Worm (Caenorhabditis elegans) whole organism, young adult: ENCODE results near the gene F13E9.13.

Source experiments
- B0336.3 ChIP-seq: fragments of 200-800 bp; sonication (Bioruptor generic); IDR thresholded peaks from 2 replicates; pipeline ENCODE4 v1.3.6; 2022; ENCODE audit warnings: missing genetic modification characterization, missing compliant biosample characterization
- D2030.7 ChIP-seq: fragments of 200-800 bp; sonication (Bioruptor generic); IDR thresholded peaks from 2 replicates; pipeline ENCODE4 v1.3.6; 2022; ENCODE audit warnings: missing genetic modification reagents, missing genetic modification characterization, missing compliant biosample characterization
- F33H1.4 ChIP-seq: fragments of 200-800 bp; sonication (Bioruptor generic); IDR thresholded peaks from 2 replicates; pipeline ENCODE4 v1.3.6; 2022; ENCODE audit warnings: missing genetic modification reagents, missing genetic modification characterization, missing compliant biosample characterization
- F55B11.4 ChIP-seq: sonication (generic microtip); optimal IDR thresholded peaks from 2 replicates; lab custom pipeline; 2016; ENCODE audit warnings: missing compliant biosample characterization, missing genetic modification characterization, borderline replicate concordance; ENCODE audit not compliant: insufficient read depth
- K11D2.4 ChIP-seq: fragments of 200-800 bp; sonication (Bioruptor generic); IDR thresholded peaks from 2 replicates; pipeline ENCODE4 v1.3.6; 2022; ENCODE audit warnings: missing genetic modification reagents, missing genetic modification characterization, missing compliant biosample characterization
- K12H6.12 ChIP-seq: fragments of 200-800 bp; sonication (Bioruptor generic); optimal IDR thresholded peaks from 2 replicates; lab custom pipeline; 2018; ENCODE audit warnings: mild to moderate bottlenecking, missing genetic modification characterization, missing compliant biosample characterization
- Y53F4B.3 ChIP-seq: fragments of 200-800 bp; sonication (Bioruptor generic); IDR thresholded peaks from 2 replicates; pipeline ENCODE4 v1.3.6; 2022; ENCODE audit warnings: missing genetic modification reagents, missing genetic modification characterization, missing compliant biosample characterization
- attf-3 ChIP-seq: fragments of 200-800 bp; sonication (Bioruptor generic); conservative IDR thresholded peaks from 2 replicates; pipeline ENCODE4 v1.3.6; 2022; ENCODE audit warnings: missing genetic modification reagents, missing genetic modification characterization, missing compliant biosample characterization
- attf-5 ChIP-seq: fragments of 200-800 bp; sonication (Bioruptor generic); optimal IDR thresholded peaks from 2 replicates; lab custom pipeline; 2018; ENCODE audit warnings: mild to moderate bottlenecking, missing genetic modification characterization, missing compliant biosample characterization
- cebp-1 ChIP-seq, 2 experiments: fragments of 200-800 bp in 1 of 2; sonication (Bioruptor generic) in 1 of 2; sonication (generic microtip) in 1 of 2; IDR thresholded peaks in 1 of 2; optimal IDR thresholded peaks in 1 of 2; 2 replicates each; pipeline versions ENCODE4 v1.3.6 to Lab custom; 2017 to 2022; ENCODE audit warnings: missing compliant biosample characterization in 2 of 2, missing genetic modification characterization in 2 of 2, mild to moderate bottlenecking in 1 of 2, missing genetic modification reagents in 1 of 2, moderate library complexity in 1 of 2
- ceh-27 ChIP-seq: fragments of 200-800 bp; sonication (Bioruptor generic); optimal IDR thresholded peaks from 2 replicates; lab custom pipeline; 2018; ENCODE audit warnings: mild to moderate bottlenecking, missing genetic modification characterization, moderate library complexity, missing compliant biosample characterization
- ceh-91 ChIP-seq: fragments of 200-800 bp; sonication (Bioruptor generic); IDR thresholded peaks from 2 replicates; pipeline ENCODE4 v1.3.6; 2022; ENCODE audit warnings: missing genetic modification reagents, missing genetic modification characterization, missing compliant biosample characterization
- chd-7 ChIP-seq: sonication (generic microtip); optimal IDR thresholded peaks from 2 replicates; lab custom pipeline; 2016; ENCODE audit warnings: mild to moderate bottlenecking, missing genetic modification characterization, moderate library complexity, missing compliant biosample characterization
- dox-1 ChIP-seq: fragments of 200-800 bp; sonication (Bioruptor generic); IDR thresholded peaks from 2 replicates; pipeline ENCODE4 v1.3.6; 2022; ENCODE audit warnings: missing genetic modification reagents, missing genetic modification characterization, missing compliant biosample characterization
- egl-18 ChIP-seq: fragments of 200-800 bp; sonication (Bioruptor generic); IDR thresholded peaks from 2 replicates; pipeline ENCODE4 v1.3.6; 2022; ENCODE audit warnings: missing genetic modification reagents, missing genetic modification characterization, missing compliant biosample characterization
- egrh-3 ChIP-seq: fragments of 200-800 bp; sonication (Bioruptor generic); IDR thresholded peaks from 2 replicates; pipeline ENCODE4 v1.3.6; 2022; ENCODE audit warnings: missing genetic modification reagents, missing genetic modification characterization, missing compliant biosample characterization
- ekl-4 ChIP-seq: fragments of 200-800 bp; sonication (Bioruptor generic); IDR thresholded peaks from 2 replicates; pipeline ENCODE4 v1.3.6; 2022; ENCODE audit warnings: missing genetic modification reagents, missing genetic modification characterization, missing compliant biosample characterization
- gei-17 ChIP-seq: fragments of 200-800 bp; sonication (Bioruptor generic); optimal IDR thresholded peaks from 2 replicates; lab custom pipeline; 2018; ENCODE audit warnings: mild to moderate bottlenecking, missing genetic modification characterization, missing compliant biosample characterization
- him-1 ChIP-seq: sonication (generic microtip); optimal IDR thresholded peaks from 2 replicates; lab custom pipeline; 2016; ENCODE audit warnings: missing genotype, missing genetic modification reagents, missing genetic modification characterization, missing compliant biosample characterization
- hmg-1.2 ChIP-seq: fragments of 200-800 bp; sonication (Bioruptor generic); IDR thresholded peaks from 2 replicates; pipeline ENCODE4 v1.3.6; 2022; ENCODE audit warnings: missing genetic modification reagents, missing genetic modification characterization, missing compliant biosample characterization
- let-607 ChIP-seq, 2 experiments: fragments of 200-800 bp in 1 of 2; sonication (Bioruptor generic) in 1 of 2; sonication (generic microtip) in 1 of 2; optimal IDR thresholded peaks; 2 replicates each; lab custom pipeline; 2016 to 2018; ENCODE audit warnings: mild to moderate bottlenecking in 2 of 2, missing compliant biosample characterization in 2 of 2, missing genetic modification characterization in 2 of 2, moderate library complexity in 2 of 2, missing genotype in 1 of 2
- lin-26 ChIP-seq: fragments of 200-800 bp; sonication (Bioruptor generic); IDR thresholded peaks from 2 replicates; pipeline ENCODE4 v1.3.6; 2022; ENCODE audit warnings: missing genetic modification reagents, missing genetic modification characterization, missing compliant biosample characterization
- lin-35 ChIP-seq, 3 experiments: fragments of 150-350 bp in 2 of 3; sonication (generic microtip) in 1 of 3; optimal IDR thresholded peaks; 2 replicates each; lab custom pipeline; 2014 to 2018; ENCODE audit warnings: missing biosample characterization in 3 of 3, missing genetic modification characterization in 3 of 3, missing genetic modification reagents in 3 of 3
- lin-40 ChIP-seq: sonication (generic microtip); optimal IDR thresholded peaks from 2 replicates; lab custom pipeline; 2016; ENCODE audit warnings: missing genetic modification characterization, mild to moderate bottlenecking, missing compliant biosample characterization, missing genotype, missing genetic modification reagents
- lin-54 ChIP-seq: fragments of 200-800 bp; sonication (Bioruptor generic); optimal IDR thresholded peaks from 2 replicates; lab custom pipeline; 2018; ENCODE audit warnings: mild to moderate bottlenecking, missing genetic modification characterization, missing compliant biosample characterization
- lir-1 ChIP-seq: fragments of 200-800 bp; sonication (Bioruptor generic); conservative IDR thresholded peaks from 2 replicates; pipeline ENCODE4 v1.3.6; 2022; ENCODE audit warnings: missing genetic modification reagents, missing genetic modification characterization, missing compliant biosample characterization
- madf-10 ChIP-seq: sonication (generic microtip); optimal IDR thresholded peaks from 2 replicates; lab custom pipeline; 2016; ENCODE audit warnings: mild to moderate bottlenecking, missing genetic modification characterization, missing compliant biosample characterization
- madf-6 ChIP-seq: fragments of 200-800 bp; sonication (Bioruptor generic); IDR thresholded peaks from 2 replicates; pipeline ENCODE4 v1.3.6; 2022; ENCODE audit warnings: missing genetic modification reagents, missing genetic modification characterization, missing compliant biosample characterization
- mcd-1 ChIP-seq: fragments of 200-800 bp; sonication (Bioruptor generic); IDR thresholded peaks from 2 replicates; pipeline ENCODE4 v1.3.6; 2022; ENCODE audit warnings: missing genetic modification reagents, missing genetic modification characterization, missing compliant biosample characterization
- nfyb-1 ChIP-seq: fragments of 200-800 bp; sonication (Bioruptor generic); IDR thresholded peaks from 2 replicates; pipeline ENCODE4 v1.3.6; 2022; ENCODE audit warnings: missing genetic modification reagents, missing genetic modification characterization, missing compliant biosample characterization
- nhr-80 ChIP-seq: sonication (generic microtip); optimal IDR thresholded peaks from 2 replicates; lab custom pipeline; 2016; ENCODE audit warnings: missing genetic modification characterization, missing compliant biosample characterization
- nhr-90 ChIP-seq: sonication (generic microtip); optimal IDR thresholded peaks from 2 replicates; lab custom pipeline; 2016; ENCODE audit warnings: missing genotype, mild to moderate bottlenecking, missing genetic modification characterization, missing compliant biosample characterization
- pbrm-1 ChIP-seq: fragments of 200-800 bp; sonication (Bioruptor generic); IDR thresholded peaks from 2 replicates; pipeline ENCODE4 v1.3.6; 2022; ENCODE audit warnings: missing genetic modification reagents, missing genetic modification characterization, missing compliant biosample characterization
- rcor-1 ChIP-seq: fragments of 200-800 bp; sonication (Bioruptor generic); IDR thresholded peaks from 2 replicates; pipeline ENCODE4 v1.3.6; 2022; ENCODE audit warnings: missing genetic modification reagents, missing genetic modification characterization, missing compliant biosample characterization
- snpc-3.4 ChIP-seq: sonication (generic microtip); optimal IDR thresholded peaks from 2 replicates; lab custom pipeline; 2017; ENCODE audit warnings: missing genetic modification characterization, mild to moderate bottlenecking, missing compliant biosample characterization, antibody characterized with exemption, moderate library complexity, missing genotype, missing genetic modification reagents
- snpc-4 ChIP-seq, 5 experiments: fragments of 150-350 bp in 1 of 5; sonication (generic microtip) in 4 of 5; optimal IDR thresholded peaks; 2 replicates each; lab custom pipeline; 2014 to 2018; ENCODE audit warnings: missing genetic modification characterization in 5 of 5, missing biosample characterization in 3 of 5, antibody characterized with exemption in 2 of 5, mild to moderate bottlenecking in 2 of 5, missing compliant biosample characterization in 2 of 5, missing genotype in 2 of 5, moderate library complexity in 2 of 5, missing genetic modification reagents in 1 of 5
- somi-1 ChIP-seq: fragments of 200-800 bp; sonication (Bioruptor generic); optimal IDR thresholded peaks from 2 replicates; lab custom pipeline; 2018; ENCODE audit warnings: mild to moderate bottlenecking, missing genetic modification characterization, missing compliant biosample characterization
- tbp1 ChIP-seq: fragments of 200-800 bp; sonication (Bioruptor generic); optimal IDR thresholded peaks from 2 replicates; lab custom pipeline; 2018; ENCODE audit warnings: mild to moderate bottlenecking, missing genetic modification characterization, missing compliant biosample characterization
- tlf-1 ChIP-seq: fragments of 200-800 bp; sonication (Bioruptor generic); optimal IDR thresholded peaks from 2 replicates; lab custom pipeline; 2018; ENCODE audit warnings: mild to moderate bottlenecking, missing genetic modification characterization, missing compliant biosample characterization
- xnd-1 ChIP-seq: sonication (generic microtip); optimal IDR thresholded peaks from 2 replicates; lab custom pipeline; 2016; ENCODE audit warnings: missing genotype, missing genetic modification reagents, missing genetic modification characterization, missing compliant biosample characterization
- zfh-2 ChIP-seq: fragments of 200-800 bp; sonication (Bioruptor generic); conservative IDR thresholded peaks from 2 replicates; pipeline ENCODE4 v1.3.6; 2022; ENCODE audit warnings: missing genetic modification reagents, missing genetic modification characterization, missing compliant biosample characterization
- zim-3 ChIP-seq: sonication (generic microtip); optimal IDR thresholded peaks from 2 replicates; lab custom pipeline; 2017; ENCODE audit warnings: mild to moderate bottlenecking, missing genetic modification characterization, moderate library complexity, missing compliant biosample characterization
- ztf-18 ChIP-seq: sonication (generic microtip); optimal IDR thresholded peaks from 2 replicates; lab custom pipeline; 2016; ENCODE audit warnings: missing genotype, mild to moderate bottlenecking, missing genetic modification characterization, missing compliant biosample characterization
- ztf-26 ChIP-seq: sonication (generic microtip); optimal IDR thresholded peaks from 2 replicates; lab custom pipeline; 2017; ENCODE audit warnings: missing genetic modification characterization, missing compliant biosample characterization
- ztf-6 ChIP-seq: fragments of 200-800 bp; sonication (Bioruptor generic); IDR thresholded peaks from 2 replicates; pipeline ENCODE4 v1.3.6; 2022; ENCODE audit warnings: missing genetic modification reagents, missing genetic modification characterization, missing compliant biosample characterization

The F13E9.13 gene

DNA sequence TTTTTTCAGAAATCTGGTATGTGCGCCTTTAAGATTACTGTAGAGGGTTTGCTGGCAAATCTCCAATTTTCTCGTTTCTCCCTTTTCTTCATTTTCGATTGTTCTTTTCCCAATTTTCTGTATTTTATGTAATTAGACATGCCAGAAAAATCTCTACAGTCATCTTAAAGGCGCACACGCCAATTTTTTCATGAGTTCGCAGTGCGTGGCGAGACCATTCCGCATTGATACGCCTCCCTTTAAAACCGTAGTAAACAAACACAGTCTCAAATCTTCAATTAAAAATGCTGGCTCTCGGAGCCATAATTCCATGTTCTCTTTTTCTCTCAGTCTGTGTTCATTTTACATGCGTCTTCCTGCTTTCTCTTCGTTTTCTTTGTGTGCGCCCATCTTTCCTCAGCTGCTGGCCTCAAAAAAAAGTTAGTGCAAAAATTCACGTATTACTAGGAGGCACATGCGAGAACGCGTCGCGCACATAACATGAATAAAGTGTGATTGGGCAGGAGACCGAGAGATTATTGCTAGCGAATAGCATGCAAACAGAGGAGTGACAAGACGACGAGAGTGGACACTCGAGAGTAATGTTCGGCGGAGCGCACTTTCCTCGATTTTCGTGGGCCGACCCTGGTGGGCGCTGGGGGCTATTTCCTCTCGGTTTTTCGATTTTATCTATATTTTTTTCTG lies 37.7 kb downstream of the F13E9.13 start:
- TF ChIP-seq zfh-2 (peak; percentile 85), Y53F4B.3 (no peak), B0336.3 (peak; percentile 74), tbp1 (GFP tag; lab: Kevin White, UChicago) (peak; percentile 38), zim-3 (tag; lab: Kevin White, UChicago) (no peak), attf-5 (GFP tag; lab: Kevin White, UChicago) (peak; percentile 89), D2030.7 (GFP tag; lab: Robert Waterston, UW) (peak; percentile 14; the same call in 1 of the 2 replicates), lin-40 (tag; lab: Kevin White, UChicago) (peak; percentile 75), ztf-6 (GFP tag; lab: Robert Waterston, UW) (no peak), somi-1 (GFP tag; lab: Kevin White, UChicago) (peak; percentile 38), egrh-3 (GFP tag; lab: Robert Waterston, UW) (no peak), ceh-91 (GFP tag; lab: Robert Waterston, UW) (peak; percentile 68), madf-6 (GFP tag; lab: Robert Waterston, UW) (peak; percentile 96), K11D2.4 (GFP tag; lab: Robert Waterston, UW) (0 out of 2 replicates have a peak, but pooled peaks have one; percentile 33), nhr-80 (tag; lab: Kevin White, UChicago) (peak; percentile 83), ztf-18 (tag; lab: Kevin White, UChicago) (peak; percentile 64), madf-10 (tag; lab: Kevin White, UChicago) (peak; percentile 44), snpc-4 (GFP tag; optimal IDR thresholded peaks at IDR 0.05; lab: Kevin White, UChicago) (no peak), snpc-4 (tag; optimal IDR thresholded peaks at IDR 0.05; lab: Kevin White, UChicago) (peak in 3 of 4 experiments; percentile 29 to 65 (median 39)), gei-17 (peak; percentile 24), let-607 (tag; optimal IDR thresholded peaks at IDR 0.05; lab: Kevin White, UChicago) (no peak), attf-3 (GFP tag; lab: Robert Waterston, UW) (0 out of 2 replicates have a peak, but pooled peaks have one; percentile 20), ztf-26 (peak; percentile 59), chd-7 (tag; lab: Kevin White, UChicago) (peak; percentile 58), lin-54 (peak; percentile 46), F33H1.4 (peak; percentile 92), ekl-4 (peak; percentile 43), K12H6.12 (tag; lab: Kevin White, UChicago) (peak; percentile 77), rcor-1 (GFP tag; lab: Robert Waterston, UW) (no peak), nfyb-1 (GFP tag; lab: Robert Waterston, UW) (peak; percentile 62; the same call in 1 of the 2 replicates), lin-35 (GFP tag; optimal IDR thresholded peaks at IDR 0.05; lab: Kevin White, UChicago) (peak in 1 of 3 experiments; percentile 28), lir-1 (peak; percentile 74; the same call in 1 of the 2 replicates), xnd-1 (peak; percentile 70), F55B11.4 (no peak), snpc-3.4 (tag; lab: Kevin White, UChicago) (peak; percentile 25), nhr-90 (tag; lab: Kevin White, UChicago) (peak; percentile 16), dox-1 (GFP tag; lab: Robert Waterston, UW) (peak; percentile 84), pbrm-1 (GFP tag; lab: Robert Waterston, UW) (0 out of 2 replicates have a peak, but pooled peaks have one; percentile 32), egl-18 (GFP tag; lab: Robert Waterston, UW) (no peak), cebp-1 (GFP tag; IDR thresholded peaks at IDR 0.05; lab: Robert Waterston, UW) (no peak), cebp-1 (tag; optimal IDR thresholded peaks at IDR 0.05; lab: Kevin White, UChicago) (peak; percentile 78), lin-26 (GFP tag; lab: Robert Waterston, UW) (0 out of 2 replicates have a peak, but pooled peaks have one; percentile 40), him-1 (tag; lab: Kevin White, UChicago) (peak; percentile 19), hmg-1.2 (GFP tag; lab: Robert Waterston, UW) (peak; percentile 91), ceh-27 (peak; percentile 87), tlf-1 (GFP tag; lab: Kevin White, UChicago) (no peak), mcd-1 (GFP tag; lab: Robert Waterston, UW) (peak; percentile 81)
